Fruit fly (Drosophila melanogaster): ENCODE results near the gene brv3.
"Not testable (repeated sequence)": the region's sequence is repeated elsewhere in the genome, so short reads cannot be mapped to it uniquely, and the experiment has no call there.

Gene brv3

DNA sequence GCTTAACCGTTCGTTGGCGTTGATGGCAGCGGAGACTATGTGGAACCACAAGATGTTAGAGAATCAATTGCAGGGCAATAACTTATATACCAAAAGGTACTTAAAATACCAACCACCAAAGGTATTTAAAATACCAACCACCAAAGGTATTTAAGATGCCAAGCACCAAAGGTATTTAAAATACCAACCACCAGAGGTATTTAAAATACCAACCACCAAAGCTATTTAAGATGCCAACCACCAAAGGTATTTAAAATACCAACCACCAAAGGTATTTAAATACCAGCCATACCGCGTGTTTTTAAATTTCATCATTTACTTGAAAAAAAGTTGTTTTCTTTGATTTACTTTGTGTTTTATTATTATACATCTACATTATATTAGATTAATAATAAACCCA, 7.0 kb downstream of the brv3 start:
- TF ChIP-seq Mio (GFP tag; optimal IDR thresholded peaks at IDR 0.05) (no peak), sage (GFP tag; optimal IDR thresholded peaks at IDR 0.05) (no peak), jim (GFP tag; optimal IDR thresholded peaks at IDR 0.05) (no peak), CG32264 (GFP tag; optimal IDR thresholded peaks at IDR 0.05) (no peak), lola (GFP tag; optimal IDR thresholded peaks at IDR 0.05) (no peak), ey (GFP tag; optimal IDR thresholded peaks at IDR 0.05) (no peak), dsf (GFP tag; optimal IDR thresholded peaks at IDR 0.05; ENCODE audit: borderline replicate concordance) (no peak), Myc (optimal IDR thresholded peaks at IDR 0.05) (no peak), woc (GFP tag; optimal IDR thresholded peaks at IDR 0.05) (no peak), brk (GFP tag; optimal IDR thresholded peaks at IDR 0.05) (no peak), rgr (GFP tag; optimal IDR thresholded peaks at IDR 0.05) (no peak), Abd-B (GFP tag; optimal IDR thresholded peaks at IDR 0.05) (no peak), CrebA (GFP tag; optimal IDR thresholded peaks at IDR 0.05; ENCODE audit: borderline replicate concordance) (no peak), Sp1 (GFP tag; optimal IDR thresholded peaks at IDR 0.05) (no peak), Hr78 (GFP tag; optimal IDR thresholded peaks at IDR 0.05) (no peak), dl (GFP tag; optimal IDR thresholded peaks at IDR 0.05; ENCODE audit: insufficient read depth in 1 of 2, partially characterized antibody in 2 of 2) (no peak), foxo (GFP tag; optimal IDR thresholded peaks at IDR 0.05) (no peak), sv (GFP tag; optimal IDR thresholded peaks at IDR 0.05) (no peak), fru (GFP tag; optimal IDR thresholded peaks at IDR 0.05) (no peak)

DNA sequence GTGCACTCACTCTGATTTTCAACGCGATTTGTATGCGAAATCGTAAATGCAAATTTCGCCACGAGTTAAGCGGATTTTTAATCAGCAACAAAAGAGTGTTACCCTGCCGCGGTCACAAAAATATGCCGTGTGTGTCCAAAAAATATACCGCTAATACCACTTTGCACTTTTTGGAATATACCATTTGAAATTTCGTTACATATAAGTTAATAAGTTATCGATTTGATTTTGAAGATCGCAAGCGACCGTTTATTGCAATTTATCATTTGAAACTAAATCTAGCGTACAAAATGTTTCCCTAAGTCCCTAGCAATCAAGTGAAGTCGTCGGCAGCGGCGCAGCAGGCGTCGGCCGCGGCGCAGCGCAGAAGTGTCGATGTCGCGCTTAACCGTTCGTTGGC, 14.1 kb downstream of the brv3 start, which contains the start of gene eIF3g1:
eIF3g1 (minus strand) TSS at position 101 of the 400 bp plus-strand sequence.
- TF ChIP-seq Dfd (GFP tag; optimal IDR thresholded peaks at IDR 0.05); Hr83 (GFP tag; optimal IDR thresholded peaks at IDR 0.05; ENCODE audit: poor library complexity, severe bottlenecking); Mio (GFP tag; optimal IDR thresholded peaks at IDR 0.05): not testable (repeated sequence)

DNA sequence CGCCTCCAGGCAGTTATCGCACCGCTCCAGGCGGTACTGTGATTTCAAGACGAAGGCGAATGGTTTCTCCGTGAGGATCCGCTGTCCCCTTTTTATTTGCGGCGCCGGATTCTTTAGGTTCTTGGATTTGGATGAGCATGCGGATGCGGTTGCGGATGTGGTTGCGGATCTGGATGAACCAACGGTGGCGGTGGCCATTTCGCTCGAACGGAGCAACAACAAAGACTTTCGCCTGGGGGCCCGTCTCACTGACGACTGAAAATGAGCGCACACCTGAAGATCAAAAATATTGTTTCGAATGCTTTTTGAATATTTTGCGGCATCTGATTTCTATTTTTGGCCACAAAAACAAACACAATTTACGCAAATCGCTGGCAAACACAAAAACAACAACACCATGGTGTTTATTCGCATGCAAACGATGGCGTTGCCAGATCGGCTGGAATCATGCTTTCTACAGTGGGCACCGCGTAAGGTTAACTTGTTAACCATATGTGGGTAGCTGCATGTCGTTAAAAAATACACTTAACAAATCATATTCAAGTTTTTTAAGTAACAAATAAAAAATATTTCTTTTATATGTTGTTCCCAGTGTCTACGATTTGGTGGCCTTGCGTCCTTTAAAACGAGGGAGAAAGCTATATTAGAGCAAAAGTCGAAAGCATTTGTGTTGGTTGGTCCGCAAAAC, 15.8 kb downstream of the brv3 start, which contains the start of gene Smyd3:
Smyd3 (minus strand) TSS at position 407 of the 688 bp plus-strand sequence.
- no peak for TF ChIP-seq CG32264 (GFP tag; optimal IDR thresholded peaks at IDR 0.05)
- no peak for TF ChIP-seq brk (GFP tag; optimal IDR thresholded peaks at IDR 0.05)
- peak; percentile 36 for TF ChIP-seq CG9705 (GFP tag; optimal IDR thresholded peaks at IDR 0.05)
- TF ChIP-seq Rel (GFP tag; optimal IDR thresholded peaks at IDR 0.05): no peak
- TF ChIP-seq Rel (tag; optimal IDR thresholded peaks at IDR 0.05): peak; percentile 37
- TF ChIP-seq OdsH (GFP tag; optimal IDR thresholded peaks at IDR 0.05): peak; percentile 86
- TF ChIP-seq sv (GFP tag; optimal IDR thresholded peaks at IDR 0.05): peak; percentile 76
- peak; percentile 88 for TF ChIP-seq woc (GFP tag; optimal IDR thresholded peaks at IDR 0.05)
- TF ChIP-seq Jra (GFP tag; optimal IDR thresholded peaks at IDR 0.05): no peak
- no peak for TF ChIP-seq dsf (GFP tag; optimal IDR thresholded peaks at IDR 0.05; ENCODE audit: borderline replicate concordance)
- no peak for TF ChIP-seq dmrt93B (GFP tag; optimal IDR thresholded peaks at IDR 0.05)
- TF ChIP-seq GATAd (GFP tag; optimal IDR thresholded peaks at IDR 0.05): peak; percentile 61
- no peak for TF ChIP-seq Myc (optimal IDR thresholded peaks at IDR 0.05)
- TF ChIP-seq br (GFP tag; optimal IDR thresholded peaks at IDR 0.05): peak; percentile 85
- no peak for TF ChIP-seq sage (GFP tag; optimal IDR thresholded peaks at IDR 0.05)
- no peak for TF ChIP-seq Hnf4 (GFP tag; optimal IDR thresholded peaks at IDR 0.05)
- TF ChIP-seq Vsx2 (GFP tag; optimal IDR thresholded peaks at IDR 0.05; ENCODE audit: partially characterized antibody): no peak
- no peak for TF ChIP-seq N (GFP tag; optimal IDR thresholded peaks at IDR 0.05)
- TF ChIP-seq lola (GFP tag; optimal IDR thresholded peaks at IDR 0.05): no peak
- TF ChIP-seq Mio (GFP tag; optimal IDR thresholded peaks at IDR 0.05): peak; percentile 9
- no peak for TF ChIP-seq Hr78 (GFP tag; optimal IDR thresholded peaks at IDR 0.05)
- no peak for TF ChIP-seq Abd-B (GFP tag; optimal IDR thresholded peaks at IDR 0.05)
- peak; percentile 82 for TF ChIP-seq fru (GFP tag; optimal IDR thresholded peaks at IDR 0.05)
- TF ChIP-seq Hr83 (GFP tag; optimal IDR thresholded peaks at IDR 0.05; ENCODE audit: poor library complexity, severe bottlenecking): peak; percentile 81
- TF ChIP-seq tai (GFP tag; optimal IDR thresholded peaks at IDR 0.05): no peak
- no peak for TF ChIP-seq dl (GFP tag; optimal IDR thresholded peaks at IDR 0.05; ENCODE audit: insufficient read depth in 1 of 2, partially characterized antibody in 2 of 2)
- no peak for TF ChIP-seq Dif (GFP tag; optimal IDR thresholded peaks at IDR 0.05; ENCODE audit: partially characterized antibody)
- TF ChIP-seq pan (optimal IDR thresholded peaks at IDR 0.05): no peak
- TF ChIP-seq Dfd (GFP tag; optimal IDR thresholded peaks at IDR 0.05): no peak
- TF ChIP-seq CrebA (GFP tag; optimal IDR thresholded peaks at IDR 0.05; ENCODE audit: borderline replicate concordance): no peak
- TF ChIP-seq HLH106 (tag; optimal IDR thresholded peaks at IDR 0.05): peak; percentile 73
- no peak for TF ChIP-seq jim (GFP tag; optimal IDR thresholded peaks at IDR 0.05)
- TF ChIP-seq Sp1 (GFP tag; optimal IDR thresholded peaks at IDR 0.05): peak; percentile 68
- peak; percentile 89 for TF ChIP-seq h (GFP tag; optimal IDR thresholded peaks at IDR 0.05)
- TF ChIP-seq foxo (GFP tag; optimal IDR thresholded peaks at IDR 0.05): peak; percentile 65 to 91
- peak; percentile 68 for TF ChIP-seq psq (GFP tag; optimal IDR thresholded peaks at IDR 0.05)
- peak; percentile 88 for TF ChIP-seq rgr (GFP tag; optimal IDR thresholded peaks at IDR 0.05)
- TF ChIP-seq ey (GFP tag; optimal IDR thresholded peaks at IDR 0.05): peak; percentile 86
- TF ChIP-seq usp (GFP tag; optimal IDR thresholded peaks at IDR 0.05): no peak

Data from whole organism, wandering third instar larva.